Worm (Caenorhabditis elegans) whole organism, L1 larva: ENCODE results near the gene Y70G10A.4.

ENCODE experiments used
- aha-1 ChIP-seq: fragments of 150-350 bp; optimal IDR thresholded peaks from 2 replicates; lab custom pipeline; 2014; ENCODE audit warnings: missing biosample characterization, missing genetic modification characterization
- ceh-82 ChIP-seq, 3 experiments: fragments of 150-350 bp in 1 of 3; sonication (generic microtip) in 2 of 3; optimal IDR thresholded peaks; 2 replicates each; lab custom pipeline; 2014 to 2017; ENCODE audit warnings: missing biosample characterization in 3 of 3, missing genetic modification characterization in 3 of 3
- hlh-17 ChIP-seq: fragments of 200-800 bp; sonication (Bioruptor generic); optimal IDR thresholded peaks from 2 replicates; lab custom pipeline; 2018; ENCODE audit warnings: missing genetic modification characterization, mild to moderate bottlenecking, missing compliant biosample characterization, moderate library complexity, borderline replicate concordance
- lin-13 ChIP-seq: fragments of 150-350 bp; optimal IDR thresholded peaks from 2 replicates; lab custom pipeline; 2014; ENCODE audit warnings: missing biosample characterization, missing genetic modification reagents, missing genetic modification characterization
- lsy-2 ChIP-seq, 2 experiments: fragments of 150-350 bp; optimal IDR thresholded peaks; 2 replicates each; lab custom pipeline; 2014; ENCODE audit warnings: missing biosample characterization in 2 of 2, missing genetic modification characterization in 2 of 2
- nhr-11 ChIP-seq: fragments of 150-350 bp; optimal IDR thresholded peaks from 2 replicates; lab custom pipeline; 2014; ENCODE audit warnings: missing biosample characterization, missing genetic modification characterization
- nhr-12 ChIP-seq: sonication (generic microtip); optimal IDR thresholded peaks from 2 replicates; lab custom pipeline; 2017; ENCODE audit warnings: missing biosample characterization, missing genetic modification characterization
- nhr-19 ChIP-seq: fragments of 200-800 bp; sonication (Bioruptor generic); conservative IDR thresholded peaks from 2 replicates; pipeline ENCODE4 v1.3.6; 2022; ENCODE audit warnings: missing genetic modification characterization, missing compliant biosample characterization
- unc-130 ChIP-seq: fragments of 150-350 bp; optimal IDR thresholded peaks from 2 replicates; lab custom pipeline; 2017; ENCODE audit warnings: missing biosample characterization, missing genetic modification characterization, inconsistent platforms
- unc-62 ChIP-seq: fragments of 150-350 bp; optimal IDR thresholded peaks from 2 replicates; lab custom pipeline; 2014; ENCODE audit warnings: missing biosample characterization, missing genetic modification reagents, missing genetic modification characterization
- ztf-11 ChIP-seq, 2 experiments: sonication (generic microtip); optimal IDR thresholded peaks; 2 replicates each; lab custom pipeline; 2016 to 2017; ENCODE audit warnings: missing genetic modification characterization in 2 of 2, missing biosample characterization in 1 of 2, missing compliant biosample characterization in 1 of 2

DNA sequence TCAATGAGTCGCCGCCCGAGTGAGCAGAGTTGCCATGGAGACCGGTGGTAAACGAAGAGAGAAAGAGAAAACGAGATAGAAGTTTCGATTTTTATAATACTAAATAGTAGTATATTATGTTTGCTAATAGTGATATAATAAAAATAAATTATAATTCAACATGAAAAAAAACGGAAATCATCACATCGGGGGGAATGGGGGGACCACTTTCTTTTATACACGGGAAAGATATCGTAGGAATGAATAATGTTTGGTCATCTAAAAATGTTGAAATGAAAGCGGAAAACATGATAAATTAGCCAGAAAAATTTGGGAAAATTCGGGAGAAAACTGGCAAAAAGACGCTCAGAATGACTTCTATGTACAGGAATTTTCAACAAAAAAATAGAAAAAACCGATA, 39.7 kb downstream of the Y70G10A.4 start, which contains the start of gene bbs-5:
- TF ChIP-seq nhr-11 (tag; lab: Kevin White, UChicago) (no peak), nhr-19 (no peak), unc-130 (tag; lab: Kevin White, UChicago) (no peak), ceh-82 (tag; optimal IDR thresholded peaks at IDR 0.05; lab: Kevin White, UChicago) (no peak), nhr-12 (tag; lab: Kevin White, UChicago) (no peak), lin-13 (GFP tag; lab: Kevin White, UChicago) (no peak), aha-1 (tag; lab: Kevin White, UChicago) (no peak), ztf-11 (tag; optimal IDR thresholded peaks at IDR 0.05; lab: Kevin White, UChicago) (no peak), hlh-17 (no peak), lsy-2 (tag; optimal IDR thresholded peaks at IDR 0.05; lab: Kevin White, UChicago) (no peak), unc-62 (GFP tag; lab: Kevin White, UChicago) (no peak)
